Worm (Caenorhabditis elegans) whole organism, L2 larva: ENCODE results near the gene T03E6.9.

Source experiments
- ama-1 ChIP-seq: fragments of 150-350 bp; optimal IDR thresholded peaks from 2 replicates; lab custom pipeline; 2018; ENCODE audit warnings: inconsistent platforms
- egl-27 ChIP-seq: sonication (generic microtip); optimal IDR thresholded peaks from 3 replicates; lab custom pipeline; 2017; ENCODE audit warnings: missing biosample characterization, missing genetic modification reagents, missing genetic modification characterization
- lin-13 ChIP-seq: fragments of 150-350 bp; optimal IDR thresholded peaks from 2 replicates; lab custom pipeline; 2014; ENCODE audit warnings: missing biosample characterization, missing genetic modification reagents, missing genetic modification characterization
- nhr-11 ChIP-seq: fragments of 150-350 bp; optimal IDR thresholded peaks from 2 replicates; lab custom pipeline; 2014; ENCODE audit warnings: missing biosample characterization, missing genetic modification characterization
- nhr-77 ChIP-seq: fragments of 150-350 bp; optimal IDR thresholded peaks from 2 replicates; lab custom pipeline; 2014; ENCODE audit warnings: missing biosample characterization, missing genetic modification characterization
- sma-3 ChIP-seq: sonication (generic microtip); optimal IDR thresholded peaks from 2 replicates; lab custom pipeline; 2016; ENCODE audit warnings: missing genetic modification reagents, missing genetic modification characterization, missing compliant biosample characterization
- unc-39 ChIP-seq: fragments of 150-350 bp; optimal IDR thresholded peaks from 2 replicates; lab custom pipeline; 2014; ENCODE audit warnings: missing biosample characterization, missing genetic modification characterization

DNA sequence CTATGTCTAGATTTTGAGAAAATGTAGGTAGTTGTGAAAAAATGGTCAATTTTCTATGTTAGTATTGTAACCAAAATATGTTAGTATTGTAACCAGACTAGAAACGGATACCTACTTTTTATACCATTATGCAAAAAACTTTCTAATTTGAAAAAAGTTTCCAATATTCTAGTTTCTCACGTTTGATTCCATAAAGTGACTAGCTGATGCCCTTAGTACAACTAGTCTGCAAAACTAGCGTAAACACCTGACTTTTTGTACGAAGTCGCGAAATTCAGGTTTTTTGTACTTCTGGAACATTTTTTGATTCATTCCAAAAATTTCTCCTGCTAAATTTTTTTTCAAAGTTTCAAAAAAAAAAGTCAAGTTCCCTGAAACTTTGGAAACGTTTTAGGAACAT, 32.5 kb downstream of the T03E6.9 start:
- TF ChIP-seq unc-39 (tag; lab: Kevin White, UChicago): no peak
- TF ChIP-seq lin-13: no peak
- no peak for TF ChIP-seq nhr-77 (tag; lab: Kevin White, UChicago)
- TF ChIP-seq sma-3: no peak
- TF ChIP-seq egl-27 (tag; lab: Kevin White, UChicago): no peak
- TF ChIP-seq ama-1 (lab: Kevin White, UChicago): no peak
- no peak for TF ChIP-seq nhr-11 (tag; lab: Kevin White, UChicago)
